Worm (Caenorhabditis elegans) whole organism, L1 larva: ENCODE data around the gene srw-41.

ENCODE experiments used
- alr-1 ChIP-seq: fragments of 200-800 bp; sonication (Bioruptor generic); optimal IDR thresholded peaks from 2 replicates; lab custom pipeline; 2018; ENCODE audit warnings: borderline replicate concordance, mild to moderate bottlenecking, missing genetic modification characterization, missing compliant biosample characterization
- aly-2 ChIP-seq: fragments of 150-350 bp; optimal IDR thresholded peaks from 2 replicates; lab custom pipeline; 2014; ENCODE audit warnings: missing biosample characterization, missing genetic modification characterization
- ama-1 ChIP-seq: fragments of 150-350 bp; optimal IDR thresholded peaks from 2 replicates; lab custom pipeline; 2014
- ceh-82 ChIP-seq, 3 experiments: fragments of 150-350 bp in 1 of 3; sonication (generic microtip) in 2 of 3; optimal IDR thresholded peaks; 2 replicates each; lab custom pipeline; 2014 to 2017; ENCODE audit warnings: missing biosample characterization in 3 of 3, missing genetic modification characterization in 3 of 3
- dpl-1 ChIP-seq, 3 experiments: fragments of 150-350 bp in 2 of 3; sonication (generic microtip) in 1 of 3; optimal IDR thresholded peaks; 2 replicates each; lab custom pipeline; 2014 to 2017; ENCODE audit warnings: missing biosample characterization in 3 of 3, missing genetic modification characterization in 3 of 3, missing genetic modification reagents in 3 of 3
- efl-1 ChIP-seq, 4 experiments: fragments of 150-350 bp; optimal IDR thresholded peaks in 3 of 4; peaks in 1 of 4; 1 replicate in 1 of 4; 2 replicates in 3 of 4; lab custom pipeline; 2014; ENCODE audit warnings: missing biosample characterization in 2 of 4, missing genetic modification characterization in 2 of 4, missing genetic modification reagents in 2 of 4
- egl-13 ChIP-seq: sonication (generic microtip); optimal IDR thresholded peaks from 2 replicates; lab custom pipeline; 2016; ENCODE audit warnings: missing genotype, missing genetic modification reagents, missing genetic modification characterization, missing compliant biosample characterization
- elt-2 ChIP-seq: sonication (generic microtip); optimal IDR thresholded peaks from 2 replicates; lab custom pipeline; 2016; ENCODE audit warnings: missing genetic modification characterization, mild to moderate bottlenecking, inconsistent platforms, missing compliant biosample characterization, missing genetic modification reagents
- fkh-10 ChIP-seq: sonication (generic microtip); optimal IDR thresholded peaks from 2 replicates; lab custom pipeline; 2017; ENCODE audit warnings: missing biosample characterization, missing genetic modification reagents, missing genetic modification characterization
- fos-1 ChIP-seq: fragments of 150-350 bp; optimal IDR thresholded peaks from 2 replicates; lab custom pipeline; 2014; ENCODE audit warnings: missing biosample characterization, missing genetic modification characterization
- hlh-17 ChIP-seq: fragments of 200-800 bp; sonication (Bioruptor generic); optimal IDR thresholded peaks from 2 replicates; lab custom pipeline; 2018; ENCODE audit warnings: missing genetic modification characterization, mild to moderate bottlenecking, missing compliant biosample characterization, moderate library complexity, borderline replicate concordance
- hpl-2 ChIP-seq: fragments of 150-350 bp; optimal IDR thresholded peaks from 2 replicates; lab custom pipeline; 2014; ENCODE audit warnings: missing biosample characterization, missing genetic modification reagents, missing genetic modification characterization
- jun-1 ChIP-seq: fragments of 150-350 bp; optimal IDR thresholded peaks from 2 replicates; lab custom pipeline; 2014; ENCODE audit warnings: missing biosample characterization, missing genetic modification reagents, missing genetic modification characterization
- lin-39 ChIP-seq: fragments of 150-350 bp; optimal IDR thresholded peaks from 2 replicates; lab custom pipeline; 2014; ENCODE audit warnings: missing biosample characterization, missing genetic modification reagents, missing genetic modification characterization
- lir-3 ChIP-seq: sonication (generic microtip); optimal IDR thresholded peaks from 2 replicates; lab custom pipeline; 2016; ENCODE audit warnings: mild to moderate bottlenecking, missing genetic modification characterization, moderate library complexity, missing compliant biosample characterization; ENCODE audit not compliant: poor library complexity
- nhr-12 ChIP-seq: sonication (generic microtip); optimal IDR thresholded peaks from 2 replicates; lab custom pipeline; 2017; ENCODE audit warnings: missing biosample characterization, missing genetic modification characterization
- nhr-19 ChIP-seq: fragments of 200-800 bp; sonication (Bioruptor generic); conservative IDR thresholded peaks from 2 replicates; pipeline ENCODE4 v1.3.6; 2022; ENCODE audit warnings: missing genetic modification characterization, missing compliant biosample characterization
- nhr-71 ChIP-seq: sonication (generic microtip); optimal IDR thresholded peaks from 2 replicates; lab custom pipeline; 2016; ENCODE audit warnings: mild to moderate bottlenecking, missing genetic modification characterization, moderate library complexity, missing compliant biosample characterization
- nhr-76 ChIP-seq: sonication (generic microtip); optimal IDR thresholded peaks from 2 replicates; lab custom pipeline; 2017; ENCODE audit warnings: missing biosample characterization, missing genetic modification characterization
- nhr-84 ChIP-seq: sonication (generic microtip); optimal IDR thresholded peaks from 2 replicates; lab custom pipeline; 2017; ENCODE audit warnings: missing biosample characterization, missing genetic modification characterization
- pag-3 ChIP-seq: sonication (generic microtip); optimal IDR thresholded peaks from 2 replicates; lab custom pipeline; 2017; ENCODE audit warnings: missing genetic modification characterization, mild to moderate bottlenecking, missing compliant biosample characterization, antibody characterized with exemption, borderline replicate concordance; ENCODE audit not compliant: insufficient read depth
- pqm-1 ChIP-seq: sonication (generic microtip); optimal IDR thresholded peaks from 3 replicates; lab custom pipeline; 2017; ENCODE audit warnings: missing biosample characterization, missing genetic modification characterization
- rnt-1 ChIP-seq: sonication (generic microtip); optimal IDR thresholded peaks from 2 replicates; lab custom pipeline; 2016; ENCODE audit warnings: mild to moderate bottlenecking, missing genetic modification characterization, moderate library complexity, missing compliant biosample characterization
- snpc-4 ChIP-seq: fragments of 150-350 bp; optimal IDR thresholded peaks from 2 replicates; lab custom pipeline; 2014; ENCODE audit warnings: missing biosample characterization, missing genetic modification characterization
- snu-23 ChIP-seq: sonication (generic microtip); optimal IDR thresholded peaks from 2 replicates; lab custom pipeline; 2016; ENCODE audit warnings: missing genetic modification characterization, missing compliant biosample characterization
- swsn-7 ChIP-seq: sonication (generic microtip); optimal IDR thresholded peaks from 2 replicates; lab custom pipeline; 2016; ENCODE audit warnings: missing genetic modification characterization, missing compliant biosample characterization
- tlp-1 ChIP-seq: fragments of 150-350 bp; optimal IDR thresholded peaks from 2 replicates; lab custom pipeline; 2014; ENCODE audit warnings: missing biosample characterization, missing genetic modification characterization
- unc-130 ChIP-seq: fragments of 150-350 bp; optimal IDR thresholded peaks from 2 replicates; lab custom pipeline; 2017; ENCODE audit warnings: missing biosample characterization, missing genetic modification characterization, inconsistent platforms
- zag-1 ChIP-seq: fragments of 150-350 bp; optimal IDR thresholded peaks from 2 replicates; lab custom pipeline; 2014; ENCODE audit warnings: missing biosample characterization, missing genetic modification characterization
- ztf-4 ChIP-seq: fragments of 150-350 bp; optimal IDR thresholded peaks from 2 replicates; lab custom pipeline; 2014; ENCODE audit warnings: missing biosample characterization, missing genetic modification characterization

The srw-41 gene

ce11 chrV:16744783-16745182, 47.5 kb downstream of the srw-41 start:
- TF ChIP-seq nhr-12 (tag; lab: Kevin White, UChicago) (no peak), ceh-82 (tag; optimal IDR thresholded peaks at IDR 0.05; lab: Kevin White, UChicago) (no peak), swsn-7 (tag; lab: Kevin White, UChicago) (no peak), efl-1 (optimal IDR thresholded peaks at IDR 0.05; lab: Kevin White, UChicago) (no peak), efl-1 (GFP tag; optimal IDR thresholded peaks at IDR 0.05 in 1 of 2; lab: Kevin White, UChicago) (no peak), ztf-4 (tag; lab: Kevin White, UChicago) (no peak), lin-39 (no peak), lir-3 (tag; lab: Kevin White, UChicago) (no peak), egl-13 (tag; lab: Kevin White, UChicago) (no peak), hlh-17 (GFP tag; lab: Kevin White, UChicago) (no peak), jun-1 (tag; lab: Kevin White, UChicago) (no peak)

- no peak for TF ChIP-seq jun-1 (tag; lab: Kevin White, UChicago)
- no peak for TF ChIP-seq unc-130 (tag; lab: Kevin White, UChicago)
- TF ChIP-seq tlp-1 (tag; lab: Kevin White, UChicago), result no peak
- TF ChIP-seq rnt-1 (tag; lab: Kevin White, UChicago), result no peak
- TF ChIP-seq aly-2, result no peak
- TF ChIP-seq nhr-84 (tag; lab: Kevin White, UChicago), result no peak
- no peak for TF ChIP-seq ama-1 (lab: Kevin White, UChicago)
- TF ChIP-seq pqm-1 (tag; lab: Kevin White, UChicago), result no peak
- TF ChIP-seq dpl-1 (GFP tag; optimal IDR thresholded peaks at IDR 0.05; lab: Kevin White, UChicago), result no peak
- no peak for TF ChIP-seq nhr-76 (tag; lab: Kevin White, UChicago)
- TF ChIP-seq alr-1 (tag; lab: Kevin White, UChicago), result no peak
- no peak for TF ChIP-seq pag-3 (tag; lab: Kevin White, UChicago)
- TF ChIP-seq fkh-10 (GFP tag; lab: Kevin White, UChicago), result no peak
Observed at ce11 chrV:16745214-16745613, 47.9 kb downstream of the srw-41 start.

ce11 chrV:16746231-16746990, 49.1 kb downstream of the srw-41 start, which contains the start of gene gyg-2:
TSS of gene gyg-2 (minus strand) at chrV:16746258.
- no peak for TF ChIP-seq aly-2
- TF ChIP-seq hpl-2 (GFP tag; lab: Kevin White, UChicago), result peak; percentile 61
- TF ChIP-seq nhr-71 (tag; lab: Kevin White, UChicago), result no peak
- TF ChIP-seq rnt-1 (tag; lab: Kevin White, UChicago), result no peak
- TF ChIP-seq efl-1 (optimal IDR thresholded peaks at IDR 0.05; lab: Kevin White, UChicago), result peak in 1 of 2 experiments; percentile 68
- no peak for TF ChIP-seq efl-1 (GFP tag; optimal IDR thresholded peaks at IDR 0.05 in 1 of 2; lab: Kevin White, UChicago)

- TF ChIP-seq zag-1, result no peak
- TF ChIP-seq snu-23, result no peak
- TF ChIP-seq elt-2 (tag; lab: Kevin White, UChicago), result peak; percentile 18
- TF ChIP-seq nhr-19, result no peak
- no peak for TF ChIP-seq snpc-4
- TF ChIP-seq fos-1, result no peak
- TF ChIP-seq aly-2, result no peak
Observed at ce11 chrV:16747031-16747672, 49.9 kb downstream of the srw-41 start, which contains the start of gene dkf-2. TSS of gene dkf-2 (plus strand) at chrV:16747622.
